Worm (Caenorhabditis elegans): ENCODE data around the gene mig-18.
A peak's percentile ranks its signal among the peaks of the same experiment; 100 is the strongest.

mig-18 gene

DNA sequence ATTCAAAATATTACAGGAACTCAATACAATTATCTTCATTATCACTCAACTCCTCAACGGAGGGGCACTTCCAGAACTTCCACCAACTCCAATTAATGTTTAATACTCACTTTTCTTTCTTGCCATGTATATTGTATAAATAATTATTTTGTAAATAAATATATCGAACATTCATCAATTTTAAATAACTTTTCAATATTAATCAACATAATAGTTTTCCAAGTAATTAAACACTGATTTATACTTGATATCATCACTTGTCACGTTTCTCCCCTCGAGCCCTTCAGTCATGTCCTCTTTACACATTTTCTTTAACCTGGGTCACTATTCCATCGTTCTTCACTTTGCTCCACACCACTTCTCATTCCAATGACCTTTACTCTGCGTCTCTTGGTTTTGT is at the start of gene mig-18:
Gene mig-18, plus strand, starts transcription at position 301 of the 400 bp plus-strand sequence.
- TF ChIP-seq hpl-2 (GFP tag; optimal IDR thresholded peaks at IDR 0.05), result no peak
- no peak for TF ChIP-seq sup-37 (GFP tag; optimal IDR thresholded peaks at IDR 0.05)
- no peak for TF ChIP-seq lin-39 (tag; optimal IDR thresholded peaks at IDR 0.05)
- TF ChIP-seq nhr-71 (tag; optimal IDR thresholded peaks at IDR 0.05), result no peak
- no peak for TF ChIP-seq hlh-17 (GFP tag; optimal IDR thresholded peaks at IDR 0.05; ENCODE audit: borderline replicate concordance)
- no peak for TF ChIP-seq efl-1 (optimal IDR thresholded peaks at IDR 0.05)
- no peak for TF ChIP-seq efl-1 (GFP tag; optimal IDR thresholded peaks at IDR 0.05 in 1 of 2)
- TF ChIP-seq pqm-1 (tag; optimal IDR thresholded peaks at IDR 0.05), result no peak

ce11 chrIII:13359256-13359655 is 43.8 kb upstream of the mig-18 start, which contains the start of gene F53A2.9:
TSS of gene F53A2.9 (minus strand) at chrIII:13359356.
- no peak for TF ChIP-seq nhr-19 (GFP tag; conservative IDR thresholded peaks at IDR 0.05)
- TF ChIP-seq lsy-2 (tag; optimal IDR thresholded peaks at IDR 0.05), result no peak
- no peak for TF ChIP-seq ets-5 (GFP tag; IDR thresholded peaks at IDR 0.05)
- TF ChIP-seq nhr-84 (tag; optimal IDR thresholded peaks at IDR 0.05), result no peak
- no peak for TF ChIP-seq zip-4 (GFP tag; optimal IDR thresholded peaks at IDR 0.05)
- no peak for TF ChIP-seq hlh-17 (GFP tag; optimal IDR thresholded peaks at IDR 0.05; ENCODE audit: borderline replicate concordance)
- no peak for TF ChIP-seq sox-4 (tag; optimal IDR thresholded peaks at IDR 0.05)
- TF ChIP-seq fkh-4 (tag; optimal IDR thresholded peaks at IDR 0.05; ENCODE audit: borderline replicate concordance), result no peak
- TF ChIP-seq ceh-88 (GFP tag; IDR thresholded peaks at IDR 0.05), result no peak
- no peak for TF ChIP-seq efl-3 (GFP tag; optimal IDR thresholded peaks at IDR 0.05)
- no peak for TF ChIP-seq alr-1 (tag; optimal IDR thresholded peaks at IDR 0.05; ENCODE audit: borderline replicate concordance)
- TF ChIP-seq ztf-4 (tag; optimal IDR thresholded peaks at IDR 0.05), result no peak
- no peak for TF ChIP-seq pag-3 (tag; optimal IDR thresholded peaks at IDR 0.05; ENCODE audit: borderline replicate concordance, insufficient read depth)
- no peak for TF ChIP-seq lin-35 (GFP tag; optimal IDR thresholded peaks at IDR 0.05)
- no peak for TF ChIP-seq nhr-28 (tag; optimal IDR thresholded peaks at IDR 0.05)
- TF ChIP-seq mdl-1 (tag; optimal IDR thresholded peaks at IDR 0.05), result no peak
- TF ChIP-seq nhr-90 (tag; optimal IDR thresholded peaks at IDR 0.05; ENCODE audit: poor library complexity), result no peak
- TF ChIP-seq C04F5.9 (tag; optimal IDR thresholded peaks at IDR 0.05), result no peak
- TF ChIP-seq isw-1 (GFP tag; IDR thresholded peaks at IDR 0.05), result no peak

DNA sequence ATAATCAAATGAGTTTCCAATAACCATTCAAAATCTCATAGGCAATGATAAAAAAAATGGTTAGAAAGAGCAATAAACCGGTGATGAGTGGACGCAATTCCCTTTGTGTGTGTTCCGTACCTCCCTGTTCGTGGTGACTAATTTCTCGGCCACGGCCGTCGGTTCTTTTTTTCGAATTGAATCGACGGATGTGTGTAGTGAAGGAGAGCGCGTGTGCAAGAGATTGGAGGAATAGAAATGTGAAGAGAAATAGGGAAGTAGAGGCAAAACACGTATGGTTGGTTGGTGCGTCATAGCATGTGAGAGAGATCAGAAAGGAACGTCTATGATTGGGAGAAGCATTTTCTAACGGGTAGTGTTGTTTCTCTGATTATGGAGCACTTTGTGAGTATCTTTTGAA is 43.2 kb upstream of the mig-18 start:
- TF ChIP-seq mab-9 (GFP tag; IDR thresholded peaks at IDR 0.05) (no peak), mdl-1 (tag; optimal IDR thresholded peaks at IDR 0.05) (peak in 1 of 2 experiments; percentile 66), sptf-1 (tag; optimal IDR thresholded peaks at IDR 0.05) (no peak), nhr-76 (tag; optimal IDR thresholded peaks at IDR 0.05) (no peak), aha-1 (tag; optimal IDR thresholded peaks at IDR 0.05) (no peak), jun-1 (tag; optimal IDR thresholded peaks at IDR 0.05) (peak; percentile 18), hlh-17 (GFP tag; optimal IDR thresholded peaks at IDR 0.05; ENCODE audit: borderline replicate concordance) (no peak), nhr-47 (tag; optimal IDR thresholded peaks at IDR 0.05) (peak; percentile 16), ceh-90 (tag; optimal IDR thresholded peaks at IDR 0.05) (no peak), C34B4.2 (tag; optimal IDR thresholded peaks at IDR 0.05) (no peak), unc-86 (tag; optimal IDR thresholded peaks at IDR 0.05) (no peak), egl-13 (tag; optimal IDR thresholded peaks at IDR 0.05) (no peak), unc-62 (GFP tag; optimal IDR thresholded peaks at IDR 0.05) (no peak), swsn-7 (tag; optimal IDR thresholded peaks at IDR 0.05) (peak; percentile 9), snu-23 (GFP tag; optimal IDR thresholded peaks at IDR 0.05) (peak; percentile 50), F16B12.6 (tag; optimal IDR thresholded peaks at IDR 0.05) (peak; percentile 56), nhr-20 (tag; optimal IDR thresholded peaks at IDR 0.05) (peak; percentile 21), lsy-2 (tag; optimal IDR thresholded peaks at IDR 0.05) (peak; percentile 17 to 63), lin-15B (tag; optimal IDR thresholded peaks at IDR 0.05) (peak; percentile 4), dpl-1 (GFP tag; optimal IDR thresholded peaks at IDR 0.05) (peak in 2 of 3 experiments; percentile 34 to 60), nhr-12 (tag; optimal IDR thresholded peaks at IDR 0.05) (no peak), unc-130 (tag; optimal IDR thresholded peaks at IDR 0.05) (no peak), nhr-85 (tag) (peak; percentile 59), dsc-1 (tag; optimal IDR thresholded peaks at IDR 0.05) (no peak), rnt-1 (tag; optimal IDR thresholded peaks at IDR 0.05) (no peak), nhr-71 (tag; optimal IDR thresholded peaks at IDR 0.05) (peak; percentile 48), sup-37 (GFP tag; optimal IDR thresholded peaks at IDR 0.05) (no peak), lin-14 (GFP tag; optimal IDR thresholded peaks at IDR 0.05) (peak; percentile 98), ceh-8 (GFP tag; optimal IDR thresholded peaks at IDR 0.05) (no peak)

All from whole organism, L1 larva.